Worm (Caenorhabditis elegans): Measurements from ENCODE around the gene C14C11.1.

C14C11.1 gene

ce11 chrV:5701106-5701505, 37.7 kb downstream of the C14C11.1 start:
- TF ChIP-seq nhr-71 (tag; optimal IDR thresholded peaks at IDR 0.05) (peak; percentile 28), nhr-12 (tag; optimal IDR thresholded peaks at IDR 0.05) (no peak), ztf-4 (tag; optimal IDR thresholded peaks at IDR 0.05) (peak; percentile 8), efl-1 (optimal IDR thresholded peaks at IDR 0.05) (no peak), efl-1 (GFP tag; optimal IDR thresholded peaks at IDR 0.05 in 1 of 2) (peak in 1 of 2 experiments; percentile 69), lin-14 (GFP tag; optimal IDR thresholded peaks at IDR 0.05) (peak; percentile 61), tlp-1 (tag; optimal IDR thresholded peaks at IDR 0.05) (no peak), elt-3 (tag; optimal IDR thresholded peaks at IDR 0.05) (peak in 3 of 6 experiments; percentile 39 to 84 (median 62)), nhr-90 (tag; optimal IDR thresholded peaks at IDR 0.05; ENCODE audit: poor library complexity) (peak; percentile 36), blmp-1 (tag; optimal IDR thresholded peaks at IDR 0.05) (peak; percentile 84), mef-2 (tag; optimal IDR thresholded peaks at IDR 0.05) (no peak), nhr-47 (tag; optimal IDR thresholded peaks at IDR 0.05) (peak; percentile 38), lsy-2 (tag; optimal IDR thresholded peaks at IDR 0.05) (peak; percentile 13 to 36), ama-1 (optimal IDR thresholded peaks at IDR 0.05) (peak; percentile 77), mab-9 (GFP tag; IDR thresholded peaks at IDR 0.05) (no peak), nhr-19 (GFP tag; conservative IDR thresholded peaks at IDR 0.05) (peak; percentile 11), nhr-20 (tag; optimal IDR thresholded peaks at IDR 0.05) (peak; percentile 47)

DNA sequence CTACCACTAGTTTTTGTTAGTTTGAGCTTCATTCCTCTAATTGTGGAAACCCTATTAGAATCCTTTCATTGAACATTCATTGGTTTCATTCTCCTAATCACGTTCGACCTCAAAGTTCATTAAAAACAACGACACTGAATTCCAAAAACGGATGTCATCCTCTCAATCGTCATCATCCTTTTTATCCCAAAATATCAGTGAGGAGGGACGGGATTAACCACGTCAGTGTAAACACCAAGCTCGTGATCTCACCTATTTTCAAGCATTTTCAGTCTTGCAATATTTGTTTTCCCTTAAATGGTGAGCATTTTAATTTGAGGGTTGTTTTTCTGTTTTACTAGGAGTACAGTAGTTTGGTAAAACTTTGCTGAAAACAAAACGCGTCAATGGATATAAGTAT, 41.0 kb downstream of the C14C11.1 start:
- peak; percentile 66 for TF ChIP-seq nhr-71 (tag; optimal IDR thresholded peaks at IDR 0.05)
- no peak for TF ChIP-seq jun-1 (tag; optimal IDR thresholded peaks at IDR 0.05)
- TF ChIP-seq swsn-7 (tag; optimal IDR thresholded peaks at IDR 0.05), result no peak
- TF ChIP-seq egl-13 (tag; optimal IDR thresholded peaks at IDR 0.05), result peak; percentile 24
- no peak for TF ChIP-seq Y116A8C.19 (tag; optimal IDR thresholded peaks at IDR 0.05; ENCODE audit: borderline replicate concordance)
- peak; percentile 37 for TF ChIP-seq nhr-47 (tag; optimal IDR thresholded peaks at IDR 0.05)
- TF ChIP-seq hlh-17 (GFP tag; optimal IDR thresholded peaks at IDR 0.05; ENCODE audit: borderline replicate concordance), result no peak
- no peak for TF ChIP-seq ceh-82 (tag; optimal IDR thresholded peaks at IDR 0.05)
- TF ChIP-seq nhr-19 (GFP tag; conservative IDR thresholded peaks at IDR 0.05), result 0 out of 2 replicates have a peak, but pooled peaks have one; percentile 12
- no peak for TF ChIP-seq fkh-10 (GFP tag; optimal IDR thresholded peaks at IDR 0.05)
- TF ChIP-seq tlp-1 (tag; optimal IDR thresholded peaks at IDR 0.05), result no peak
- TF ChIP-seq pqm-1 (tag; optimal IDR thresholded peaks at IDR 0.05), result no peak
- TF ChIP-seq lin-39 (tag; optimal IDR thresholded peaks at IDR 0.05), result no peak
- no peak for TF ChIP-seq dpl-1 (GFP tag; optimal IDR thresholded peaks at IDR 0.05)
- peak; percentile 43 for TF ChIP-seq sox-4 (tag; optimal IDR thresholded peaks at IDR 0.05)
- no peak for TF ChIP-seq ama-1 (optimal IDR thresholded peaks at IDR 0.05)
- no peak for TF ChIP-seq snu-23 (GFP tag; optimal IDR thresholded peaks at IDR 0.05)
- TF ChIP-seq aha-1 (tag; optimal IDR thresholded peaks at IDR 0.05), result no peak
- TF ChIP-seq zip-4 (GFP tag; optimal IDR thresholded peaks at IDR 0.05), result no peak
- TF ChIP-seq nhr-20 (tag; optimal IDR thresholded peaks at IDR 0.05), result no peak
- TF ChIP-seq fkh-8 (tag; optimal IDR thresholded peaks at IDR 0.05), result peak; percentile 85
- TF ChIP-seq fos-1 (tag; optimal IDR thresholded peaks at IDR 0.05), result peak; percentile 11
- TF ChIP-seq unc-130 (tag; optimal IDR thresholded peaks at IDR 0.05), result no peak
- peak; percentile 91 for TF ChIP-seq dsc-1 (tag; optimal IDR thresholded peaks at IDR 0.05)
- TF ChIP-seq nhr-90 (tag; optimal IDR thresholded peaks at IDR 0.05; ENCODE audit: poor library complexity), result no peak
- no peak for TF ChIP-seq elt-3 (tag; optimal IDR thresholded peaks at IDR 0.05)
- TF ChIP-seq pax-3 (tag; optimal IDR thresholded peaks at IDR 0.05), result peak; percentile 73

ce11 chrV:5705510-5705909, 42.1 kb downstream of the C14C11.1 start, which contains the start of gene peli-1:
TSS of gene peli-1 (plus strand) at chrV:5705810.
- TF ChIP-seq tbx-2 (tag; optimal IDR thresholded peaks at IDR 0.05) (no peak), nhr-90 (tag; optimal IDR thresholded peaks at IDR 0.05; ENCODE audit: poor library complexity) (no peak), nhr-20 (tag; optimal IDR thresholded peaks at IDR 0.05) (no peak), lin-14 (GFP tag; optimal IDR thresholded peaks at IDR 0.05) (no peak), lin-13 (GFP tag; optimal IDR thresholded peaks at IDR 0.05) (no peak), hlh-4 (tag; optimal IDR thresholded peaks at IDR 0.05) (no peak), snu-23 (GFP tag; optimal IDR thresholded peaks at IDR 0.05) (no peak), unc-86 (tag; optimal IDR thresholded peaks at IDR 0.05) (no peak), nhr-19 (GFP tag; conservative IDR thresholded peaks at IDR 0.05) (no peak), lin-15B (tag; optimal IDR thresholded peaks at IDR 0.05) (no peak), lsy-2 (tag; optimal IDR thresholded peaks at IDR 0.05) (no peak), C16A3.4 (tag; optimal IDR thresholded peaks at IDR 0.05) (no peak), aly-2 (tag; optimal IDR thresholded peaks at IDR 0.05) (no peak), sox-4 (tag; optimal IDR thresholded peaks at IDR 0.05) (no peak), nhr-11 (tag; optimal IDR thresholded peaks at IDR 0.05) (no peak), pqm-1 (tag; optimal IDR thresholded peaks at IDR 0.05) (no peak)

All from whole organism, L1 larva.